Fruit fly (Drosophila melanogaster) whole organism, pupa: Measurements from ENCODE around the gene CG14647.

Source experiments
- CG10348 ChIP-seq: fragments of 200-800 bp; sonication (Bioruptor generic); IDR thresholded peaks from 2 replicates; pipeline ENCODE4 v1.3.6; 2022; ENCODE audit warnings: missing biosample characterization, missing genetic modification characterization
- CG12605 ChIP-seq: fragments of 200-800 bp; sonication (Bioruptor generic); IDR thresholded peaks from 2 replicates; pipeline ENCODE4 v1.3.6; 2022; ENCODE audit warnings: missing biosample characterization, missing genetic modification characterization
- CG13204 ChIP-seq: fragments of 200-800 bp; sonication (Bioruptor generic); optimal IDR thresholded peaks from 2 replicates; lab custom pipeline; 2018; ENCODE audit warnings: missing biosample characterization, mild to moderate bottlenecking, missing genetic modification characterization, moderate library complexity
- CG14655 ChIP-seq: fragments of 200-800 bp; sonication (Bioruptor generic); optimal IDR thresholded peaks from 3 replicates; lab custom pipeline; 2017; ENCODE audit warnings: mild to moderate bottlenecking, missing biosample characterization, missing genetic modification reagents, missing genetic modification characterization
- CG15710 ChIP-seq: fragments of 200-800 bp; sonication (Bioruptor generic); optimal IDR thresholded peaks from 2 replicates; lab custom pipeline; 2018; ENCODE audit warnings: missing biosample characterization, mild to moderate bottlenecking, missing genetic modification characterization, moderate library complexity
- CG17806 ChIP-seq: fragments of 200-800 bp; sonication (Bioruptor generic); optimal IDR thresholded peaks from 2 replicates; lab custom pipeline; 2018; ENCODE audit warnings: missing biosample characterization, mild to moderate bottlenecking, missing genetic modification characterization, moderate library complexity
- CG32121 ChIP-seq: fragments of 200-800 bp; sonication (Bioruptor generic); IDR thresholded peaks from 2 replicates; pipeline ENCODE4 v1.3.6; 2022; ENCODE audit warnings: missing biosample characterization, missing genetic modification characterization
- CG34367 ChIP-seq: fragments of 200-800 bp; sonication (Bioruptor generic); optimal IDR thresholded peaks from 2 replicates; lab custom pipeline; 2018; ENCODE audit warnings: missing biosample characterization, mild to moderate bottlenecking, missing genetic modification characterization
- CG4496 ChIP-seq: fragments of 200-800 bp; sonication (Bioruptor generic); IDR thresholded peaks from 3 replicates; pipeline ENCODE4 v1.3.6; 2022; ENCODE audit warnings: missing biosample characterization, missing genetic modification characterization
- CG8159 ChIP-seq: fragments of 200-800 bp; sonication (Bioruptor generic); optimal IDR thresholded peaks from 3 replicates; lab custom pipeline; 2018; ENCODE audit warnings: missing biosample characterization, mild to moderate bottlenecking, missing genetic modification characterization, moderate library complexity
- CG8301 ChIP-seq: fragments of 200-800 bp; sonication (Bioruptor generic); optimal IDR thresholded peaks from 2 replicates; lab custom pipeline; 2018; ENCODE audit warnings: missing biosample characterization, mild to moderate bottlenecking, missing genetic modification characterization
- CG9948 ChIP-seq: fragments of 200-800 bp; sonication (Bioruptor generic); optimal IDR thresholded peaks from 2 replicates; lab custom pipeline; 2018; ENCODE audit warnings: missing biosample characterization, mild to moderate bottlenecking, missing genetic modification characterization, moderate library complexity
- D1 ChIP-seq: fragments of 200-800 bp; sonication (Bioruptor generic); optimal IDR thresholded peaks from 2 replicates; lab custom pipeline; 2018; ENCODE audit warnings: missing biosample characterization, mild to moderate bottlenecking, missing genetic modification characterization, moderate library complexity
- EcR ChIP-seq: fragments of 200-800 bp; sonication (Bioruptor generic); optimal IDR thresholded peaks from 3 replicates; lab custom pipeline; 2019; ENCODE audit warnings: missing biosample characterization, missing genetic modification characterization, mild to moderate bottlenecking, moderate library complexity, missing genetic modification reagents
- Ets98B ChIP-seq: fragments of 200-800 bp; sonication (Bioruptor generic); IDR thresholded peaks from 2 replicates; pipeline ENCODE4 v1.3.6; 2022; ENCODE audit warnings: missing biosample characterization, missing genetic modification characterization
- Pif1A ChIP-seq: fragments of 200-800 bp; sonication (Bioruptor generic); optimal IDR thresholded peaks from 3 replicates; lab custom pipeline; 2016; ENCODE audit warnings: missing biosample characterization, missing genetic modification characterization
- Pif1B ChIP-seq: fragments of 200-800 bp; sonication (Bioruptor generic); optimal IDR thresholded peaks from 3 replicates; lab custom pipeline; 2016; ENCODE audit warnings: missing biosample characterization, missing genetic modification characterization
- Snoo ChIP-seq: fragments of 200-800 bp; sonication (Bioruptor generic); optimal IDR thresholded peaks from 3 replicates; lab custom pipeline; 2017; ENCODE audit warnings: missing biosample characterization, mild to moderate bottlenecking, missing genetic modification characterization, inconsistent platforms
- fd96Ca ChIP-seq: fragments of 200-800 bp; sonication (Bioruptor generic); IDR thresholded peaks from 3 replicates; pipeline ENCODE4 v1.3.6; 2022; ENCODE audit warnings: missing biosample characterization, missing genetic modification characterization
- gl ChIP-seq: fragments of 200-800 bp; sonication (Bioruptor generic); optimal IDR thresholded peaks from 2 replicates; lab custom pipeline; 2018; ENCODE audit warnings: missing biosample characterization, mild to moderate bottlenecking, missing genetic modification characterization
- rn ChIP-seq: fragments of 200-800 bp; sonication (Bioruptor generic); IDR thresholded peaks from 2 replicates; pipeline ENCODE4 v1.3.6; 2022; ENCODE audit warnings: missing biosample characterization, missing genetic modification characterization

Gene CG14647

dm6 chr3R:4400497-4400833 is at the start of gene CG14647:
TSS of gene CG14647 (plus strand) at chr3R:4400510.
- no peak for TF ChIP-seq CG32121 (GFP tag; lab: Robert Waterston, UW)
- TF ChIP-seq CG12605, result no peak
- TF ChIP-seq CG8301, result no peak
- TF ChIP-seq gl (tag; lab: Kevin White, UChicago), result no peak

DNA sequence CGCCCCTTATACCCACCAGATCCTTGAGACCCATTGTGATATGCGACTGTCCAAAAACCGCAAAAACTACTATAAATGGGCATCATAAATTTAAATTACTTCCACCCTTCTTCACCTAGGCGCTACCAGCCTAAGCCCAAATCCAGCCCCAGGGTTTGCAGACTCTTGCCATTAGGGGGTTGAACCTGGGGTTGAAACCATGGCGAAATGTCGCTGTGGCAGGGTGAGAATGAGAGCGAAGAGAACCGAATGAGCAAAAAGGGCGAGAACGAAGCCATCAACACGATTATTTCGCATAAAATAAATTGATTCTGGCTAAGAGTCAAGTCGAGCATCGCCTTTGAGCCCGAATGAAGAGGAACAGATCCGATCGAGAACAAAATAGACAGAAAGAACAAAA is 46.7 kb upstream of the CG14647 start:
- no peak for TF ChIP-seq CG17806
- TF ChIP-seq Ets98B, result no peak
- TF ChIP-seq Pif1B (GFP tag; lab: Kevin White, UChicago), result no peak
- no peak for TF ChIP-seq gl (tag; lab: Kevin White, UChicago)
- no peak for TF ChIP-seq CG15710 (tag; lab: Kevin White, UChicago)
- no peak for TF ChIP-seq CG14655 (GFP tag; lab: Kevin White, UChicago)
- no peak for TF ChIP-seq EcR (GFP tag; lab: Kevin White, UChicago)
- TF ChIP-seq fd96Ca (GFP tag; lab: Robert Waterston, UW), result no peak
- TF ChIP-seq CG9948, result no peak
- no peak for TF ChIP-seq rn (GFP tag; lab: Robert Waterston, UW)
- no peak for TF ChIP-seq CG34367 (tag; lab: Kevin White, UChicago)
- TF ChIP-seq CG32121 (GFP tag; lab: Robert Waterston, UW), result no peak
- TF ChIP-seq CG8159 (tag; lab: Kevin White, UChicago), result no peak
- TF ChIP-seq Pif1A (GFP tag; lab: Kevin White, UChicago), result no peak
- no peak for TF ChIP-seq CG8301
- no peak for TF ChIP-seq Snoo (tag; lab: Kevin White, UChicago)
- TF ChIP-seq CG10348 (GFP tag; lab: Robert Waterston, UW), result no peak
- no peak for TF ChIP-seq CG4496 (GFP tag; lab: Robert Waterston, UW)
- no peak for TF ChIP-seq D1 (tag; lab: Kevin White, UChicago)

- TF ChIP-seq Pif1B (GFP tag; lab: Kevin White, UChicago), result no peak
- TF ChIP-seq Ets98B, result no peak
- no peak for TF ChIP-seq CG32121 (GFP tag; lab: Robert Waterston, UW)
- no peak for TF ChIP-seq CG14655 (GFP tag; lab: Kevin White, UChicago)
- no peak for TF ChIP-seq CG17806
- TF ChIP-seq CG10348 (GFP tag; lab: Robert Waterston, UW), result no peak
- TF ChIP-seq CG8159 (tag; lab: Kevin White, UChicago), result no peak
- no peak for TF ChIP-seq CG13204 (GFP tag; lab: Kevin White, UChicago)
- TF ChIP-seq rn (GFP tag; lab: Robert Waterston, UW), result no peak
- no peak for TF ChIP-seq fd96Ca (GFP tag; lab: Robert Waterston, UW)
- no peak; the same call in 1 of the 3 replicates for TF ChIP-seq CG4496 (GFP tag; lab: Robert Waterston, UW)
- TF ChIP-seq CG34367 (tag; lab: Kevin White, UChicago), result no peak
- no peak for TF ChIP-seq Pif1A (GFP tag; lab: Kevin White, UChicago)
- TF ChIP-seq EcR (GFP tag; lab: Kevin White, UChicago), result no peak
- no peak for TF ChIP-seq CG9948
- TF ChIP-seq gl (tag; lab: Kevin White, UChicago), result no peak
- TF ChIP-seq D1 (tag; lab: Kevin White, UChicago), result no peak
- no peak for TF ChIP-seq CG12605
These were observed 40.7 kb upstream of the CG14647 start, which contains the start of gene CG1090 for dm6 chr3R:4359625-4360024. TSS of gene CG1090 (plus strand) at chr3R:4359883.

- TF ChIP-seq EcR (GFP tag; lab: Kevin White, UChicago) (peak; percentile 54), CG34367 (tag; lab: Kevin White, UChicago) (no peak), CG4496 (GFP tag; lab: Robert Waterston, UW) (peak; percentile 75; the same call in 2 of the 3 replicates), Ets98B (peak; percentile 41), CG13204 (GFP tag; lab: Kevin White, UChicago) (peak; percentile 69), CG17806 (no peak), CG32121 (GFP tag; lab: Robert Waterston, UW) (no peak; the same call in 1 of the 2 replicates), CG14655 (GFP tag; lab: Kevin White, UChicago) (peak; percentile 26), Pif1B (GFP tag; lab: Kevin White, UChicago) (peak; percentile 5), rn (GFP tag; lab: Robert Waterston, UW) (no peak), CG8301 (no peak), CG15710 (tag; lab: Kevin White, UChicago) (no peak), CG9948 (no peak), CG8159 (tag; lab: Kevin White, UChicago) (peak; percentile 2), gl (tag; lab: Kevin White, UChicago) (no peak), Snoo (tag; lab: Kevin White, UChicago) (no peak), Pif1A (GFP tag; lab: Kevin White, UChicago) (no peak), CG10348 (GFP tag; lab: Robert Waterston, UW) (no peak), CG12605 (0 out of 2 replicates have a peak, but pooled peaks have one; percentile 33), fd96Ca (GFP tag; lab: Robert Waterston, UW) (peak; percentile 17; the same call in 1 of the 3 replicates), D1 (tag; lab: Kevin White, UChicago) (no peak)
These were observed 39.6 kb upstream of the CG14647 start for dm6 chr3R:4360668-4361110.

- TF ChIP-seq CG14655 (GFP tag; lab: Kevin White, UChicago), result no peak
- no peak for TF ChIP-seq CG13204 (GFP tag; lab: Kevin White, UChicago)
- no peak for TF ChIP-seq CG17806
These were observed 38.3 kb upstream of the CG14647 start for dm6 chr3R:4362010-4362409.
